ENCODE assay signal across 1 fruit fly cellular context in the genomic region with DNA sequence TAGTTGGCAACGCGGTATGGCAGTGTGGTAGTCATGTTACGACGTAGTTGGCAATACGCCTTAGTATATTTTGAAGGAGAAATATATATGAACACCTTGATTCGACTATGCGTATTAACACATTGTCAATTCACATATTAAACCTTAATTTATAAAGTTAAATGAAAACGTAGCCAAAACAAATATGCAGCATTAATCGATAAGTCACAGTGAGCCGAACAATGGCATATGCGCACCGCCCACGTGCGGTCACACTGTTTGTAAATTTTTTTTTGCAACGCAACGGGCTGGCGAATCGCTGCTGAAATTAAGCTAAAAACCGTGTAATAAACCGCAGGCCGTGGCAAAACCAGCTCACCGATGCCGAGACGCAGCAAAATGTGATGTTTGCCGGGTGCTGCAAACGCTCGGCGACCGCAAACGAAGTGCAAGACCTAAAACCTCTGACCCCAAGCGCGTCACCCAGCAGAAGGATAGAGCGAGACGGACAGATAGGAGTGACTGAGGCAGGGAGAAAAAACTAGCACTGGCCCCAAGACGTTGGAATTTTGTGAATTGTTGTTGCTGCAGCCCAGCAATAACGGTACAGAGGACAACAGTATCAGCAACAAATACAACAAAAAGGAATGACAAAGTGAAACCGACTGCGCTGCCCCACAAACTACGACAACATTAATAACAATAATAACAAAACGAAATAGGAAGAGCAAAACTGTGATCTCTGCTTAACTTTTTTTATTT.
TF ChIP-seq lines count a peak whose summit lies in the region.

No protein-coding gene starts in this region.

TF ChIP-seq in whole organism, embryonic, 481 proteins besides CTCF, POLR2A, EP300 and RAD21 (continued from another document):
- no peak for TF ChIP-seq grn (GFP tag; optimal IDR thresholded peaks at IDR 0.05; lab: Kevin White, UChicago)
- TF ChIP-seq CG17186 (GFP tag; optimal IDR thresholded peaks at IDR 0.05; lab: Kevin White, UChicago) = peak; percentile 69
- no peak for TF ChIP-seq CG10431 (GFP tag; optimal IDR thresholded peaks at IDR 0.05; lab: Kevin White, UChicago)
- no peak for TF ChIP-seq CG15696 (tag; optimal IDR thresholded peaks at IDR 0.05; lab: Kevin White, UChicago)
- no peak for TF ChIP-seq Stat92E (GFP tag; optimal IDR thresholded peaks at IDR 0.05; lab: Kevin White, UChicago)
- no peak for TF ChIP-seq h (optimal IDR thresholded peaks at IDR 0.05; lab: Kevin White, UChicago)
- no peak for TF ChIP-seq CG4282 (GFP tag; optimal IDR thresholded peaks at IDR 0.05; lab: Kevin White, UChicago)
- no peak for TF ChIP-seq CG7839 (tag; optimal IDR thresholded peaks at IDR 0.05; lab: Kevin White, UChicago)
- TF ChIP-seq ERR (GFP tag; optimal IDR thresholded peaks at IDR 0.05; lab: Kevin White, UChicago) = no peak
- TF ChIP-seq cad (GFP tag; optimal IDR thresholded peaks at IDR 0.05; lab: Kevin White, UChicago) = no peak
- no peak; the same call in 2 of the 3 replicates for TF ChIP-seq row (GFP tag; IDR thresholded peaks at IDR 0.05; lab: Robert Waterston, UW)
- TF ChIP-seq CG32532 (GFP tag; IDR thresholded peaks at IDR 0.05; lab: Robert Waterston, UW) = peak; percentile 43; the same call in 1 of the 2 replicates
- peak; percentile 38 for TF ChIP-seq ewg (GFP tag; optimal IDR thresholded peaks at IDR 0.05; lab: Kevin White, UChicago)
- TF ChIP-seq CG1233 (GFP tag; optimal IDR thresholded peaks at IDR 0.05; lab: Kevin White, UChicago) = no peak
- TF ChIP-seq CG11695 (GFP tag; IDR thresholded peaks at IDR 0.05; lab: Robert Waterston, UW) = no peak
- TF ChIP-seq Hr51 (GFP tag; optimal IDR thresholded peaks at IDR 0.05; lab: Kevin White, UChicago) = no peak
- TF ChIP-seq Dip2 (GFP tag; IDR thresholded peaks at IDR 0.05; lab: Robert Waterston, UW) = no peak
- TF ChIP-seq CG2889 (GFP tag; IDR thresholded peaks at IDR 0.05; lab: Robert Waterston, UW) = no peak
- no peak for TF ChIP-seq ham (GFP tag; IDR thresholded peaks at IDR 0.05; lab: Robert Waterston, UW)
- no peak for TF ChIP-seq CG8359 (GFP tag; optimal IDR thresholded peaks at IDR 0.05; lab: Kevin White, UChicago; ENCODE audit: borderline replicate concordance)
- no peak for TF ChIP-seq CG13123 (GFP tag; optimal IDR thresholded peaks at IDR 0.05; lab: Kevin White, UChicago)
- TF ChIP-seq unc-4 (GFP tag; IDR thresholded peaks at IDR 0.05; lab: Robert Waterston, UW; ENCODE audit: partially characterized antibody) = peak; percentile 55; the same call in 1 of the 2 replicates
- no peak for TF ChIP-seq nau (GFP tag; optimal IDR thresholded peaks at IDR 0.05; lab: Kevin White, UChicago)
- no peak for TF ChIP-seq crc (GFP tag; optimal IDR thresholded peaks at IDR 0.05; lab: Kevin White, UChicago)
- no peak for TF ChIP-seq B-H1 (GFP tag; IDR thresholded peaks at IDR 0.05; lab: Robert Waterston, UW)
- TF ChIP-seq fd96Cb (tag; optimal IDR thresholded peaks at IDR 0.05; lab: Kevin White, UChicago) = no peak
- TF ChIP-seq CG11560 (tag; IDR thresholded peaks at IDR 0.05; lab: Robert Waterston, UW) = no peak
- no peak for TF ChIP-seq CG2202 (tag; optimal IDR thresholded peaks at IDR 0.05; lab: Kevin White, UChicago)
- no peak for TF ChIP-seq CG4707 (GFP tag; optimal IDR thresholded peaks at IDR 0.05; lab: Kevin White, UChicago)
- peak; percentile 31 for TF ChIP-seq Jarid2 (GFP tag; optimal IDR thresholded peaks at IDR 0.05; lab: Kevin White, UChicago)
- TF ChIP-seq ro (GFP tag; IDR thresholded peaks at IDR 0.05; lab: Robert Waterston, UW) = no peak
- no peak for TF ChIP-seq CG7786 (GFP tag; optimal IDR thresholded peaks at IDR 0.05; lab: Kevin White, UChicago)
- peak; percentile 24 for TF ChIP-seq CHES-1-like (GFP tag; optimal IDR thresholded peaks at IDR 0.05; lab: Kevin White, UChicago)
- no peak for TF ChIP-seq ab (GFP tag; optimal IDR thresholded peaks at IDR 0.05; lab: Kevin White, UChicago)
- TF ChIP-seq CG42726 (GFP tag; IDR thresholded peaks at IDR 0.05; lab: Robert Waterston, UW; ENCODE audit: partially characterized antibody) = no peak
- TF ChIP-seq CG15514 (GFP tag; optimal IDR thresholded peaks at IDR 0.05; lab: Kevin White, UChicago) = peak; percentile 54
- TF ChIP-seq Hr78 (GFP tag; optimal IDR thresholded peaks at IDR 0.05; lab: Kevin White, UChicago) = peak in 1 of 2 experiments; percentile 97
- peak; percentile 61; the same call in 2 of the 4 replicates for TF ChIP-seq Dll (GFP tag; IDR thresholded peaks at IDR 0.05; lab: Robert Waterston, UW; ENCODE audit: partially characterized antibody)
- TF ChIP-seq Atf-2 (GFP tag; optimal IDR thresholded peaks at IDR 0.05; lab: Kevin White, UChicago) = no peak
- no peak for TF ChIP-seq CG7372 (GFP tag; IDR thresholded peaks at IDR 0.05; lab: Robert Waterston, UW)
- no peak for TF ChIP-seq bab2 (GFP tag; optimal IDR thresholded peaks at IDR 0.05; lab: Kevin White, UChicago)
- no peak for TF ChIP-seq CG17568 (GFP tag; optimal IDR thresholded peaks at IDR 0.05; lab: Kevin White, UChicago)
- no peak for TF ChIP-seq toy (GFP tag; IDR thresholded peaks at IDR 0.05; lab: Robert Waterston, UW)
- TF ChIP-seq CG11093 (GFP tag; IDR thresholded peaks at IDR 0.05; lab: Robert Waterston, UW) = no peak
- TF ChIP-seq ken (GFP tag; IDR thresholded peaks at IDR 0.05; lab: Robert Waterston, UW) = no peak
- peak; percentile 11 for TF ChIP-seq HmgD (GFP tag; optimal IDR thresholded peaks at IDR 0.05; lab: Kevin White, UChicago)
- no peak for TF ChIP-seq Bteb2 (GFP tag; optimal IDR thresholded peaks at IDR 0.05; lab: Kevin White, UChicago)
- TF ChIP-seq Mrtf (GFP tag; IDR thresholded peaks at IDR 0.05; lab: Robert Waterston, UW) = no peak
- no peak for TF ChIP-seq eve (GFP tag; optimal IDR thresholded peaks at IDR 0.05; lab: Kevin White, UChicago)
- TF ChIP-seq CG15269 (tag; optimal IDR thresholded peaks at IDR 0.05; lab: Kevin White, UChicago) = no peak
- TF ChIP-seq al (GFP tag; IDR thresholded peaks at IDR 0.05; lab: Robert Waterston, UW) = no peak
- no peak for TF ChIP-seq Gsc (GFP tag; IDR thresholded peaks at IDR 0.05; lab: Robert Waterston, UW)
- peak; percentile 65 for TF ChIP-seq CG14710 (tag; optimal IDR thresholded peaks at IDR 0.05; lab: Kevin White, UChicago)
- TF ChIP-seq ems (GFP tag; optimal IDR thresholded peaks at IDR 0.05; lab: Kevin White, UChicago) = peak; percentile 21
- no peak for TF ChIP-seq danr (GFP tag; IDR thresholded peaks at IDR 0.05; lab: Robert Waterston, UW)
- no peak for TF ChIP-seq CG10366 (GFP tag; IDR thresholded peaks at IDR 0.05; lab: Robert Waterston, UW)
- TF ChIP-seq CG4730 (GFP tag; IDR thresholded peaks at IDR 0.05; lab: Robert Waterston, UW) = no peak
- no peak for TF ChIP-seq Poxn (GFP tag; IDR thresholded peaks at IDR 0.05; lab: Robert Waterston, UW)
- peak; percentile 32 for TF ChIP-seq CG12391 (tag; optimal IDR thresholded peaks at IDR 0.05; lab: Kevin White, UChicago)
- TF ChIP-seq CG6689 (GFP tag; IDR thresholded peaks at IDR 0.05; lab: Robert Waterston, UW) = no peak
- peak; percentile 53 for TF ChIP-seq Scr (GFP tag; IDR thresholded peaks at IDR 0.05; lab: Robert Waterston, UW; ENCODE audit: partially characterized antibody)
- no peak for TF ChIP-seq eyg (GFP tag; optimal IDR thresholded peaks at IDR 0.05; lab: Kevin White, UChicago)
- TF ChIP-seq ind (GFP tag; optimal IDR thresholded peaks at IDR 0.05; lab: Kevin White, UChicago) = no peak
- TF ChIP-seq gsb (GFP tag; IDR thresholded peaks at IDR 0.05; lab: Robert Waterston, UW) = no peak
- TF ChIP-seq esg (GFP tag; conservative IDR thresholded peaks at IDR 0.05; lab: Robert Waterston, UW) = no peak
- TF ChIP-seq HmgZ (tag; optimal IDR thresholded peaks at IDR 0.05; lab: Kevin White, UChicago) = peak; percentile 37
- TF ChIP-seq Sox100B (GFP tag; optimal IDR thresholded peaks at IDR 0.05; lab: Kevin White, UChicago) = no peak
- no peak for TF ChIP-seq slou (GFP tag; optimal IDR thresholded peaks at IDR 0.05; lab: Kevin White, UChicago)
- no peak for TF ChIP-seq CG9437 (GFP tag; optimal IDR thresholded peaks at IDR 0.05; lab: Kevin White, UChicago)
- TF ChIP-seq knrl (GFP tag; IDR thresholded peaks at IDR 0.05; lab: Robert Waterston, UW; ENCODE audit: partially characterized antibody) = peak; percentile 58
- TF ChIP-seq Ravus (GFP tag; IDR thresholded peaks at IDR 0.05; lab: Robert Waterston, UW) = no peak
- TF ChIP-seq CG31441 (GFP tag; IDR thresholded peaks at IDR 0.05; lab: Robert Waterston, UW) = peak; percentile 13; the same call in 1 of the 2 replicates
- no peak for TF ChIP-seq Kr (GFP tag; optimal IDR thresholded peaks at IDR 0.05; lab: Kevin White, UChicago)
- TF ChIP-seq jumu (GFP tag; optimal IDR thresholded peaks at IDR 0.05; lab: Kevin White, UChicago) = peak; percentile 26
- TF ChIP-seq Sox102F (GFP tag; optimal IDR thresholded peaks at IDR 0.05; lab: Kevin White, UChicago) = no peak
- no peak for TF ChIP-seq tx (GFP tag; optimal IDR thresholded peaks at IDR 0.05; lab: Kevin White, UChicago)
- TF ChIP-seq CG11696 (GFP tag; IDR thresholded peaks at IDR 0.05; lab: Robert Waterston, UW) = no peak
- TF ChIP-seq insv (GFP tag; optimal IDR thresholded peaks at IDR 0.05; lab: Kevin White, UChicago) = no peak
- peak; percentile 93 for TF ChIP-seq pzg (GFP tag; optimal IDR thresholded peaks at IDR 0.05; lab: Kevin White, UChicago)
- no peak for TF ChIP-seq CG7987 (GFP tag; optimal IDR thresholded peaks at IDR 0.05; lab: Kevin White, UChicago)
- TF ChIP-seq crol (GFP tag; IDR thresholded peaks at IDR 0.05; lab: Robert Waterston, UW) = no peak
- no peak for TF ChIP-seq cas (GFP tag; IDR thresholded peaks at IDR 0.05; lab: Robert Waterston, UW)
- TF ChIP-seq aop (GFP tag; IDR thresholded peaks at IDR 0.05; lab: Robert Waterston, UW) = no peak
- TF ChIP-seq CG9797 (GFP tag; optimal IDR thresholded peaks at IDR 0.05; lab: Kevin White, UChicago) = peak; percentile 97
- TF ChIP-seq CG33557 (GFP tag; optimal IDR thresholded peaks at IDR 0.05; lab: Kevin White, UChicago) = no peak
- no peak for TF ChIP-seq az2 (GFP tag; optimal IDR thresholded peaks at IDR 0.05; lab: Kevin White, UChicago)
- TF ChIP-seq schlank (tag; optimal IDR thresholded peaks at IDR 0.05; lab: Kevin White, UChicago) = no peak
- peak; percentile 85 for TF ChIP-seq sqz (GFP tag; optimal IDR thresholded peaks at IDR 0.05; lab: Kevin White, UChicago)
- TF ChIP-seq CG15073 (GFP tag; optimal IDR thresholded peaks at IDR 0.05; lab: Kevin White, UChicago) = no peak
- no peak for TF ChIP-seq Chrac-16 (GFP tag; optimal IDR thresholded peaks at IDR 0.05; lab: Kevin White, UChicago)
- peak; percentile 82 for TF ChIP-seq Med (GFP tag; lab: Kevin White, UChicago)
- TF ChIP-seq Awh (GFP tag; IDR thresholded peaks at IDR 0.05; lab: Robert Waterston, UW) = no peak
- no peak for TF ChIP-seq trh (GFP tag; optimal IDR thresholded peaks at IDR 0.05; lab: Kevin White, UChicago)
- TF ChIP-seq CG4360 (GFP tag; IDR thresholded peaks at IDR 0.05; lab: Robert Waterston, UW) = peak; percentile 49; the same call in 1 of the 2 replicates
- no peak for TF ChIP-seq Gug (GFP tag; IDR thresholded peaks at IDR 0.05; lab: Robert Waterston, UW)
- no peak for TF ChIP-seq shn (GFP tag; optimal IDR thresholded peaks at IDR 0.05; lab: Kevin White, UChicago)
- TF ChIP-seq CG1603 (tag; optimal IDR thresholded peaks at IDR 0.05; lab: Kevin White, UChicago) = peak; percentile 81
- TF ChIP-seq fd64A (GFP tag; optimal IDR thresholded peaks at IDR 0.05; lab: Kevin White, UChicago) = no peak
- no peak for TF ChIP-seq CG18764 (GFP tag; optimal IDR thresholded peaks at IDR 0.05; lab: Kevin White, UChicago)
- no peak for TF ChIP-seq abd-A (tag; optimal IDR thresholded peaks at IDR 0.05; lab: Kevin White, UChicago)
- peak; percentile 82 for TF ChIP-seq CG4617 (GFP tag; optimal IDR thresholded peaks at IDR 0.05; lab: Kevin White, UChicago; ENCODE audit: borderline replicate concordance)
- no peak for TF ChIP-seq CG3838 (GFP tag; optimal IDR thresholded peaks at IDR 0.05; lab: Kevin White, UChicago)
- no peak for TF ChIP-seq Abd-B (GFP tag; optimal IDR thresholded peaks at IDR 0.05; lab: Kevin White, UChicago)
- peak; percentile 61; the same call in 1 of the 2 replicates for TF ChIP-seq Dref (GFP tag; IDR thresholded peaks at IDR 0.05; lab: Robert Waterston, UW)
- no peak for TF ChIP-seq her (GFP tag; optimal IDR thresholded peaks at IDR 0.05; lab: Kevin White, UChicago)
- no peak for TF ChIP-seq kah (GFP tag; optimal IDR thresholded peaks at IDR 0.05; lab: Kevin White, UChicago)
- TF ChIP-seq Xbp1 (GFP tag; optimal IDR thresholded peaks at IDR 0.05; lab: Kevin White, UChicago) = no peak
- TF ChIP-seq CG7357 (GFP tag; IDR thresholded peaks at IDR 0.05; lab: Robert Waterston, UW) = no peak
- TF ChIP-seq ATbp (GFP tag; optimal IDR thresholded peaks at IDR 0.05; lab: Kevin White, UChicago) = no peak
- no peak for TF ChIP-seq CG15011 (GFP tag; optimal IDR thresholded peaks at IDR 0.05; lab: Kevin White, UChicago)
- no peak for TF ChIP-seq CG6813 (GFP tag; optimal IDR thresholded peaks at IDR 0.05; lab: Kevin White, UChicago)
- TF ChIP-seq Oli (tag; optimal IDR thresholded peaks at IDR 0.05; lab: Kevin White, UChicago) = no peak
- TF ChIP-seq CrebB (tag; optimal IDR thresholded peaks at IDR 0.05; lab: Kevin White, UChicago) = no peak
- no peak for TF ChIP-seq CG10959 (GFP tag; IDR thresholded peaks at IDR 0.05; lab: Robert Waterston, UW)
